Worm (Caenorhabditis elegans) whole organism, young adult: ENCODE measurements around the gene C08E3.13.
"Not testable (repeated sequence)": the region's sequence is repeated elsewhere in the genome, so short reads cannot be mapped to it uniquely, and the experiment has no call there.

Experiments
- C06A6.2 ChIP-seq: fragments of 200-800 bp; sonication (Bioruptor generic); conservative IDR thresholded peaks from 2 replicates; pipeline ENCODE4 v1.3.6; 2022; ENCODE audit warnings: missing genetic modification characterization, missing compliant biosample characterization
- F23B12.7 ChIP-seq: sonication (generic microtip); optimal IDR thresholded peaks from 2 replicates; lab custom pipeline; 2017; ENCODE audit warnings: missing genetic modification characterization, mild to moderate bottlenecking, missing compliant biosample characterization, antibody characterized with exemption, moderate library complexity; ENCODE audit not compliant: insufficient read depth
- akir-1 ChIP-seq: fragments of 200-800 bp; sonication (Bioruptor generic); optimal IDR thresholded peaks from 2 replicates; lab custom pipeline; 2018; ENCODE audit warnings: mild to moderate bottlenecking, missing genetic modification characterization, moderate library complexity, missing compliant biosample characterization
- athp-1 ChIP-seq: sonication (generic microtip); optimal IDR thresholded peaks from 2 replicates; lab custom pipeline; 2017; ENCODE audit warnings: mild to moderate bottlenecking, missing genetic modification characterization, missing compliant biosample characterization
- cebp-1 ChIP-seq, 2 experiments: fragments of 200-800 bp in 1 of 2; sonication (Bioruptor generic) in 1 of 2; sonication (generic microtip) in 1 of 2; IDR thresholded peaks in 1 of 2; optimal IDR thresholded peaks in 1 of 2; 2 replicates each; pipeline versions ENCODE4 v1.3.6 to Lab custom; 2017 to 2022; ENCODE audit warnings: missing compliant biosample characterization in 2 of 2, missing genetic modification characterization in 2 of 2, mild to moderate bottlenecking in 1 of 2, missing genetic modification reagents in 1 of 2, moderate library complexity in 1 of 2
- ceh-100 ChIP-seq: fragments of 200-800 bp; sonication (Bioruptor generic); IDR thresholded peaks from 2 replicates; pipeline ENCODE4 v1.3.6; 2022; ENCODE audit warnings: missing genetic modification reagents, missing genetic modification characterization, missing compliant biosample characterization
- ceh-27 ChIP-seq: fragments of 200-800 bp; sonication (Bioruptor generic); optimal IDR thresholded peaks from 2 replicates; lab custom pipeline; 2018; ENCODE audit warnings: mild to moderate bottlenecking, missing genetic modification characterization, moderate library complexity, missing compliant biosample characterization
- ceh-40 ChIP-seq: fragments of 200-800 bp; sonication (Bioruptor generic); IDR thresholded peaks from 2 replicates; pipeline ENCODE4 v1.3.6; 2022; ENCODE audit warnings: missing genetic modification characterization, missing compliant biosample characterization
- ceh-58 ChIP-seq: fragments of 200-800 bp; sonication (Bioruptor generic); IDR thresholded peaks from 2 replicates; pipeline ENCODE4 v1.3.6; 2022; ENCODE audit warnings: missing genetic modification characterization, missing compliant biosample characterization
- ceh-79 ChIP-seq: sonication (generic microtip); optimal IDR thresholded peaks from 2 replicates; lab custom pipeline; 2017; ENCODE audit warnings: mild to moderate bottlenecking, missing genetic modification characterization, missing compliant biosample characterization
- ceh-91 ChIP-seq: fragments of 200-800 bp; sonication (Bioruptor generic); IDR thresholded peaks from 2 replicates; pipeline ENCODE4 v1.3.6; 2022; ENCODE audit warnings: missing genetic modification reagents, missing genetic modification characterization, missing compliant biosample characterization
- dpff-1 ChIP-seq: sonication (generic microtip); optimal IDR thresholded peaks from 2 replicates; lab custom pipeline; 2017; ENCODE audit warnings: mild to moderate bottlenecking, missing genetic modification characterization, missing compliant biosample characterization
- hlh-12 ChIP-seq: sonication (generic microtip); optimal IDR thresholded peaks from 2 replicates; lab custom pipeline; 2016; ENCODE audit warnings: missing genetic modification characterization, missing compliant biosample characterization
- hlh-26 ChIP-seq: fragments of 200-800 bp; sonication (Bioruptor generic); conservative IDR thresholded peaks from 2 replicates; pipeline ENCODE4 v1.3.6; 2022; ENCODE audit warnings: missing genetic modification reagents, missing genetic modification characterization, missing compliant biosample characterization
- hrde-1 ChIP-seq: sonication (generic microtip); optimal IDR thresholded peaks from 2 replicates; lab custom pipeline; 2016; ENCODE audit warnings: missing genetic modification characterization, mild to moderate bottlenecking, missing compliant biosample characterization, moderate library complexity, missing genotype, missing genetic modification reagents, borderline replicate concordance
- hsf-1 ChIP-seq: fragments of 200-800 bp; sonication (Bioruptor generic); IDR thresholded peaks from 2 replicates; pipeline ENCODE4 v1.3.6; 2022; ENCODE audit warnings: missing genetic modification reagents, missing genetic modification characterization, missing compliant biosample characterization
- lin-35 ChIP-seq, 3 experiments: fragments of 150-350 bp in 2 of 3; sonication (generic microtip) in 1 of 3; optimal IDR thresholded peaks; 2 replicates each; lab custom pipeline; 2014 to 2018; ENCODE audit warnings: missing biosample characterization in 3 of 3, missing genetic modification characterization in 3 of 3, missing genetic modification reagents in 3 of 3
- lin-40 ChIP-seq: sonication (generic microtip); optimal IDR thresholded peaks from 2 replicates; lab custom pipeline; 2016; ENCODE audit warnings: missing genetic modification characterization, mild to moderate bottlenecking, missing compliant biosample characterization, missing genotype, missing genetic modification reagents
- lir-1 ChIP-seq: fragments of 200-800 bp; sonication (Bioruptor generic); conservative IDR thresholded peaks from 2 replicates; pipeline ENCODE4 v1.3.6; 2022; ENCODE audit warnings: missing genetic modification reagents, missing genetic modification characterization, missing compliant biosample characterization
- lsl-1 ChIP-seq: fragments of 200-800 bp; sonication (Bioruptor generic); optimal IDR thresholded peaks from 2 replicates; lab custom pipeline; 2018; ENCODE audit warnings: mild to moderate bottlenecking, missing genetic modification characterization, moderate library complexity, missing compliant biosample characterization
- nhr-120 ChIP-seq: fragments of 200-800 bp; sonication (Bioruptor generic); IDR thresholded peaks from 2 replicates; pipeline ENCODE4 v1.3.6; 2022; ENCODE audit warnings: missing genetic modification characterization, missing compliant biosample characterization
- rcor-1 ChIP-seq: fragments of 200-800 bp; sonication (Bioruptor generic); IDR thresholded peaks from 2 replicates; pipeline ENCODE4 v1.3.6; 2022; ENCODE audit warnings: missing genetic modification reagents, missing genetic modification characterization, missing compliant biosample characterization
- repo-1 ChIP-seq: sonication (generic microtip); optimal IDR thresholded peaks from 2 replicates; lab custom pipeline; 2017; ENCODE audit warnings: mild to moderate bottlenecking, missing genetic modification characterization, missing compliant biosample characterization
- sea-2 ChIP-seq: fragments of 200-800 bp; sonication (Bioruptor generic); IDR thresholded peaks from 2 replicates; pipeline ENCODE4 v1.3.6; 2022; ENCODE audit warnings: missing genetic modification characterization, missing compliant biosample characterization
- snpc-4 ChIP-seq, 5 experiments: fragments of 150-350 bp in 1 of 5; sonication (generic microtip) in 4 of 5; optimal IDR thresholded peaks; 2 replicates each; lab custom pipeline; 2014 to 2018; ENCODE audit warnings: missing genetic modification characterization in 5 of 5, missing biosample characterization in 3 of 5, antibody characterized with exemption in 2 of 5, mild to moderate bottlenecking in 2 of 5, missing compliant biosample characterization in 2 of 5, missing genotype in 2 of 5, moderate library complexity in 2 of 5, missing genetic modification reagents in 1 of 5
- sptf-2 ChIP-seq: fragments of 200-800 bp; sonication (Bioruptor generic); optimal IDR thresholded peaks from 2 replicates; lab custom pipeline; 2018; ENCODE audit warnings: mild to moderate bottlenecking, missing genetic modification characterization, missing compliant biosample characterization
- unc-130 ChIP-seq: sonication (generic microtip); optimal IDR thresholded peaks from 2 replicates; lab custom pipeline; 2016; ENCODE audit warnings: missing genetic modification reagents, missing genetic modification characterization, missing compliant biosample characterization
- zfh-2 ChIP-seq: fragments of 200-800 bp; sonication (Bioruptor generic); conservative IDR thresholded peaks from 2 replicates; pipeline ENCODE4 v1.3.6; 2022; ENCODE audit warnings: missing genetic modification reagents, missing genetic modification characterization, missing compliant biosample characterization
- ztf-3 ChIP-seq: fragments of 200-800 bp; sonication (Bioruptor generic); optimal IDR thresholded peaks from 2 replicates; lab custom pipeline; 2018; ENCODE audit warnings: mild to moderate bottlenecking, missing genetic modification characterization, missing compliant biosample characterization

Gene C08E3.13

ce11 chrII:1632216-1632615 is at the start of gene C08E3.13:
Gene C08E3.13, minus strand, starts transcription at chrII:1632316.
- not testable (repeated sequence) for TF ChIP-seq sea-2; lin-40 (tag; lab: Kevin White, UChicago); cebp-1 (GFP tag; IDR thresholded peaks at IDR 0.05; lab: Robert Waterston, UW); cebp-1 (tag; optimal IDR thresholded peaks at IDR 0.05; lab: Kevin White, UChicago)
- TF ChIP-seq, all 124 proteins: peak for 0; not testable (repeated sequence) for 124

ce11 chrII:1679081-1679480 is 47.0 kb upstream of the C08E3.13 start, which contains the start of gene irld-36:
Gene irld-36, plus strand, starts transcription at chrII:1679381.
- no peak for TF ChIP-seq hrde-1
- no peak for TF ChIP-seq ztf-3
- TF ChIP-seq F23B12.7, result no peak
- TF ChIP-seq sptf-2 (GFP tag; lab: Kevin White, UChicago), result no peak

ce11 chrII:1676088-1676487 is 44.0 kb upstream of the C08E3.13 start, which contains the start of gene fbxb-17:
Gene fbxb-17, plus strand, starts transcription at chrII:1676388.
- TF ChIP-seq C06A6.2 (no peak), unc-130 (no peak), lir-1 (no peak), snpc-4 (GFP tag; optimal IDR thresholded peaks at IDR 0.05; lab: Kevin White, UChicago) (no peak), snpc-4 (tag; optimal IDR thresholded peaks at IDR 0.05; lab: Kevin White, UChicago) (no peak), dpff-1 (tag; lab: Kevin White, UChicago) (no peak), rcor-1 (GFP tag; lab: Robert Waterston, UW) (no peak), repo-1 (tag; lab: Kevin White, UChicago) (no peak), akir-1 (GFP tag; lab: Kevin White, UChicago) (no peak), nhr-120 (GFP tag; lab: Robert Waterston, UW) (no peak), lin-35 (GFP tag; optimal IDR thresholded peaks at IDR 0.05; lab: Kevin White, UChicago) (no peak), ceh-91 (no peak), hlh-12 (no peak), athp-1 (tag; lab: Kevin White, UChicago) (no peak), lsl-1 (GFP tag; lab: Kevin White, UChicago) (no peak), ceh-100 (GFP tag; lab: Robert Waterston, UW) (no peak), ceh-27 (GFP tag; lab: Kevin White, UChicago) (no peak), hsf-1 (GFP tag; lab: Robert Waterston, UW) (no peak)

ce11 chrII:1672673-1673072 is 40.6 kb upstream of the C08E3.13 start:
- TF ChIP-seq zfh-2 (GFP tag; lab: Robert Waterston, UW) (peak; percentile 29; the same call in 1 of the 2 replicates), ceh-79 (no peak), ceh-40 (GFP tag; lab: Robert Waterston, UW) (no peak), hlh-26 (no peak)

ce11 chrII:1670985-1671384 is 38.9 kb upstream of the C08E3.13 start:
- TF ChIP-seq zfh-2 (GFP tag; lab: Robert Waterston, UW) (0 out of 2 replicates have a peak, but pooled peaks have one; percentile 33), ceh-58 (GFP tag; lab: Robert Waterston, UW) (no peak)
